Fruit fly (Drosophila melanogaster) whole organism, embryonic: Measurements from ENCODE around the gene Bcat.

Experiments
- CG1024 ChIP-seq: fragments of 200-800 bp; sonication (Bioruptor generic); IDR thresholded peaks from 2 replicates; pipeline ENCODE4 v1.3.6; 2022; ENCODE audit warnings: missing biosample characterization, missing genetic modification characterization
- CG10959 ChIP-seq: fragments of 200-800 bp; sonication (Bioruptor generic); IDR thresholded peaks from 2 replicates; pipeline ENCODE4 v1.3.6; 2022; ENCODE audit warnings: missing biosample characterization, missing genetic modification characterization
- CG11085 ChIP-seq: fragments of 200-800 bp; sonication (Bioruptor generic); IDR thresholded peaks from 2 replicates; pipeline ENCODE4 v1.3.6; 2022; ENCODE audit warnings: missing biosample characterization, missing genetic modification characterization
- CG12299 ChIP-seq: fragments of 200-800 bp; sonication (Bioruptor generic); optimal IDR thresholded peaks from 2 replicates; lab custom pipeline; 2018; ENCODE audit warnings: missing biosample characterization, mild to moderate bottlenecking, missing genetic modification characterization
- CG12769 ChIP-seq: fragments of 200-800 bp; sonication (Bioruptor generic); optimal IDR thresholded peaks from 2 replicates; lab custom pipeline; 2019; ENCODE audit warnings: missing biosample characterization, mild to moderate bottlenecking, missing genetic modification characterization, moderate library complexity
- CG1647 ChIP-seq: fragments of 200-800 bp; sonication (Bioruptor generic); optimal IDR thresholded peaks from 3 replicates; lab custom pipeline; 2016; ENCODE audit warnings: missing biosample characterization, missing genetic modification characterization
- CG17186 ChIP-seq: fragments of 200-800 bp; sonication (Bioruptor generic); optimal IDR thresholded peaks from 3 replicates; lab custom pipeline; 2017; ENCODE audit warnings: missing biosample characterization, missing genetic modification reagents, missing genetic modification characterization
- CG31365 ChIP-seq: fragments of 200-800 bp; sonication (Bioruptor generic); optimal IDR thresholded peaks from 2 replicates; lab custom pipeline; 2018; ENCODE audit warnings: missing biosample characterization, mild to moderate bottlenecking, missing genetic modification characterization
- CG4282 ChIP-seq: fragments of 200-800 bp; sonication (Bioruptor generic); optimal IDR thresholded peaks from 2 replicates; lab custom pipeline; 2016; ENCODE audit warnings: missing biosample characterization, missing genetic modification characterization
- CG4404 ChIP-seq: fragments of 200-800 bp; sonication (Bioruptor generic); IDR thresholded peaks from 2 replicates; pipeline ENCODE4 v1.3.6; 2022; ENCODE audit warnings: missing biosample characterization, missing genetic modification characterization
- CG7839 ChIP-seq: fragments of 200-800 bp; sonication (Bioruptor generic); optimal IDR thresholded peaks from 3 replicates; lab custom pipeline; 2018; ENCODE audit warnings: missing biosample characterization, mild to moderate bottlenecking, missing genetic modification characterization, moderate library complexity
- CG7928 ChIP-seq: fragments of 200-800 bp; sonication (Bioruptor generic); optimal IDR thresholded peaks from 2 replicates; lab custom pipeline; 2017; ENCODE audit warnings: missing biosample characterization, mild to moderate bottlenecking, missing genetic modification characterization
- Camta ChIP-seq: fragments of 200-800 bp; sonication (Bioruptor generic); optimal IDR thresholded peaks from 2 replicates; lab custom pipeline; 2016; ENCODE audit warnings: missing biosample characterization, missing genetic modification characterization
- D19A ChIP-seq: fragments of 200-800 bp; optimal IDR thresholded peaks from 3 replicates; lab custom pipeline; 2019; ENCODE audit warnings: missing biosample characterization, mild to moderate bottlenecking, missing genetic modification characterization, moderate library complexity
- Deaf1 ChIP-seq: fragments of 200-800 bp; optimal IDR thresholded peaks from 3 replicates; lab custom pipeline; 2019; ENCODE audit warnings: missing biosample characterization, mild to moderate bottlenecking, missing genetic modification characterization, moderate library complexity
- Dfd ChIP-seq, 2 experiments: fragments of >200 bp; optimal IDR thresholded peaks; 2 replicates each; lab custom pipeline; 2017; ENCODE audit warnings: missing biosample characterization in 2 of 2, missing genetic modification characterization in 2 of 2
- Dip2 ChIP-seq: fragments of 200-800 bp; sonication (Bioruptor generic); IDR thresholded peaks from 2 replicates; pipeline ENCODE4 v1.3.6; 2022; ENCODE audit warnings: missing biosample characterization, missing genetic modification characterization
- Hr39 ChIP-seq: fragments of >200 bp; optimal IDR thresholded peaks from 2 replicates; lab custom pipeline; 2017
- MBD-R2 ChIP-seq: fragments of 200-800 bp; sonication (Bioruptor generic); IDR thresholded peaks from 2 replicates; pipeline ENCODE4 v1.3.6; 2022; ENCODE audit warnings: missing biosample characterization, missing genetic modification characterization
- Med ChIP-seq: fragments of 200-800 bp; sonication (Bioruptor generic); peaks from one replicate; lab custom pipeline; 2016; ENCODE audit warnings: missing biosample characterization, missing genetic modification characterization, mild to moderate bottlenecking, inconsistent platforms, moderate library complexity
- Pdp1 ChIP-seq, 2 experiments: fragments of 200-800 bp; sonication (Bioruptor generic); optimal IDR thresholded peaks; 3 replicates each; lab custom pipeline; 2016; ENCODE audit warnings: missing biosample characterization in 2 of 2, missing genetic modification characterization in 2 of 2, mild to moderate bottlenecking in 1 of 2, moderate library complexity in 1 of 2
- Trl ChIP-seq, 3 experiments: fragments of >200 bp in 2 of 3; fragments of 200-800 bp in 1 of 3; sonication (Bioruptor generic) in 1 of 3; optimal IDR thresholded peaks; 2 replicates in 1 of 3; 3 replicates in 2 of 3; lab custom pipeline; 2016 to 2017; ENCODE audit warnings: missing biosample characterization in 1 of 3, missing genetic modification characterization in 1 of 3
- Usf ChIP-seq: fragments of 200-800 bp; sonication (Bioruptor generic); optimal IDR thresholded peaks from 2 replicates; lab custom pipeline; 2017; ENCODE audit warnings: missing genotype, missing biosample characterization, missing genetic modification characterization
- bab2 ChIP-seq: fragments of 200-800 bp; sonication (Bioruptor generic); optimal IDR thresholded peaks from 2 replicates; lab custom pipeline; 2016; ENCODE audit warnings: missing biosample characterization, missing genetic modification characterization
- bsh ChIP-seq, 2 experiments: fragments of 200-800 bp; sonication (Bioruptor generic); optimal IDR thresholded peaks; 2 replicates each; lab custom pipeline; 2017 to 2018; ENCODE audit warnings: mild to moderate bottlenecking in 2 of 2, missing biosample characterization in 2 of 2, missing genetic modification characterization in 2 of 2, moderate library complexity in 1 of 2
- cwo ChIP-seq: fragments of 200-800 bp; sonication (Bioruptor generic); optimal IDR thresholded peaks from 3 replicates; lab custom pipeline; 2017; ENCODE audit warnings: missing biosample characterization, missing genetic modification characterization, mild to moderate bottlenecking, moderate library complexity, missing genetic modification reagents
- danr ChIP-seq: fragments of 200-800 bp; sonication (Bioruptor generic); IDR thresholded peaks from 2 replicates; pipeline ENCODE4 v1.3.6; 2022; ENCODE audit warnings: missing biosample characterization, missing genetic modification characterization
- dm ChIP-seq: fragments of 200-800 bp; sonication (Bioruptor generic); optimal IDR thresholded peaks from 3 replicates; lab custom pipeline; 2016; ENCODE audit warnings: missing biosample characterization, missing genetic modification characterization
- dysf ChIP-seq: fragments of 200-800 bp; sonication (Bioruptor generic); IDR thresholded peaks from 3 replicates; pipeline ENCODE4 v1.3.6; 2022; ENCODE audit warnings: missing biosample characterization, missing genetic modification characterization
- esg ChIP-seq: fragments of 200-800 bp; sonication (Bioruptor generic); conservative IDR thresholded peaks from 2 replicates; pipeline ENCODE4 v1.3.6; 2022; ENCODE audit warnings: missing biosample characterization, missing genetic modification characterization
- eve ChIP-seq, 2 experiments: fragments of >200 bp; optimal IDR thresholded peaks; 2 replicates each; lab custom pipeline; 2017; ENCODE audit warnings: missing biosample characterization in 2 of 2, missing genetic modification characterization in 2 of 2
- grn ChIP-seq: fragments of 200-800 bp; sonication (Bioruptor generic); optimal IDR thresholded peaks from 3 replicates; lab custom pipeline; 2017; ENCODE audit warnings: missing biosample characterization, missing genetic modification characterization
- kah ChIP-seq: fragments of 200-800 bp; sonication (Bioruptor generic); optimal IDR thresholded peaks from 2 replicates; lab custom pipeline; 2018; ENCODE audit warnings: missing biosample characterization, mild to moderate bottlenecking, missing genetic modification characterization
- ken ChIP-seq: fragments of 200-800 bp; sonication (Bioruptor generic); IDR thresholded peaks from 3 replicates; pipeline ENCODE4 v1.3.6; 2022; ENCODE audit warnings: missing biosample characterization, missing genetic modification characterization
- lmd ChIP-seq: fragments of 200-800 bp; sonication (Bioruptor generic); IDR thresholded peaks from 2 replicates; pipeline ENCODE4 v1.3.6; 2022; ENCODE audit warnings: missing biosample characterization, missing genetic modification characterization
- lola ChIP-seq, 3 experiments: fragments of >200 bp in 2 of 3; fragments of 200-800 bp in 1 of 3; sonication (Bioruptor generic) in 1 of 3; optimal IDR thresholded peaks; 2 replicates each; lab custom pipeline; 2017 to 2019; ENCODE audit warnings: missing biosample characterization in 3 of 3, missing genetic modification characterization in 3 of 3, mild to moderate bottlenecking in 1 of 3, moderate library complexity in 1 of 3
- mld ChIP-seq: fragments of 200-800 bp; sonication (Bioruptor generic); IDR thresholded peaks from 3 replicates; pipeline ENCODE4 v1.3.6; 2022; ENCODE audit warnings: missing biosample characterization, missing genetic modification characterization; ENCODE audit not compliant: partially characterized antibody
- nom ChIP-seq: fragments of 200-800 bp; sonication (Bioruptor generic); optimal IDR thresholded peaks from 2 replicates; lab custom pipeline; 2017; ENCODE audit warnings: missing biosample characterization, missing genetic modification characterization, mild to moderate bottlenecking, moderate library complexity, missing genetic modification reagents
- pros ChIP-seq: fragments of 200-800 bp; sonication (Bioruptor generic); optimal IDR thresholded peaks from 3 replicates; lab custom pipeline; 2019; ENCODE audit warnings: missing biosample characterization, mild to moderate bottlenecking, missing genetic modification characterization, moderate library complexity
- ro ChIP-seq: fragments of 200-800 bp; sonication (Bioruptor generic); IDR thresholded peaks from 2 replicates; pipeline ENCODE4 v1.3.6; 2022; ENCODE audit warnings: missing biosample characterization, missing genetic modification characterization
- scrt ChIP-seq: fragments of 200-800 bp; sonication (Bioruptor generic); optimal IDR thresholded peaks from 2 replicates; lab custom pipeline; 2018; ENCODE audit warnings: missing biosample characterization, mild to moderate bottlenecking, missing genetic modification characterization, moderate library complexity
- sens ChIP-seq: fragments of 200-800 bp; sonication (Bioruptor generic); peaks from one replicate; lab custom pipeline; 2016; ENCODE audit warnings: missing biosample characterization, missing genetic modification characterization
- sna ChIP-seq: fragments of 200-800 bp; sonication (Bioruptor generic); IDR thresholded peaks from 2 replicates; pipeline ENCODE4 v1.3.6; 2022; ENCODE audit warnings: missing biosample characterization, missing genetic modification characterization; ENCODE audit not compliant: partially characterized antibody
- wdn ChIP-seq: fragments of 200-800 bp; sonication (Bioruptor generic); IDR thresholded peaks from 2 replicates; pipeline ENCODE4 v1.3.6; 2022; ENCODE audit warnings: missing biosample characterization, missing genetic modification characterization
- zfh1 ChIP-seq: fragments of 200-800 bp; sonication (Bioruptor generic); IDR thresholded peaks from 3 replicates; pipeline ENCODE4 v1.3.6; 2022; ENCODE audit warnings: missing biosample characterization, missing genetic modification characterization

Bcat gene

dm6 chrX:13407673-13408072, 11.0 kb downstream of the Bcat start:
- TF ChIP-seq kah (peak; percentile 20), Hr39 (lab: Kevin White, UChicago) (no peak), cwo (GFP tag; lab: Kevin White, UChicago) (peak; percentile 52), grn (peak; percentile 18), CG12769 (tag; lab: Kevin White, UChicago) (peak; percentile 33)

- TF ChIP-seq sens (GFP tag; lab: Kevin White, UChicago) (peak; percentile 35), CG31365 (tag; lab: Kevin White, UChicago) (no peak), zfh1 (GFP tag; lab: Robert Waterston, UW) (no peak), esg (no peak), pros (GFP tag; lab: Kevin White, UChicago) (no peak), Med (GFP tag; lab: Kevin White, UChicago) (peak; percentile 4)
Observed at dm6 chrX:13410887-13411286, 14.2 kb downstream of the Bcat start.

- TF ChIP-seq Trl (optimal IDR thresholded peaks at IDR 0.05; lab: Kevin White, UChicago) = peak; percentile 32 to 41
- TF ChIP-seq Trl (GFP tag; optimal IDR thresholded peaks at IDR 0.05; lab: Kevin White, UChicago) = no peak
- 0 out of 3 replicates have a peak, but pooled peaks have one; percentile 40 for TF ChIP-seq mld
- TF ChIP-seq Pdp1 (GFP tag; optimal IDR thresholded peaks at IDR 0.05; lab: Kevin White, UChicago) = peak in 1 of 2 experiments; percentile 55
- no peak for TF ChIP-seq wdn (GFP tag; lab: Robert Waterston, UW)
- TF ChIP-seq dysf (GFP tag; lab: Robert Waterston, UW) = 0 out of 3 replicates have a peak, but pooled peaks have one; percentile 17
- peak; percentile 79 for TF ChIP-seq D19A (tag; lab: Kevin White, UChicago)
- TF ChIP-seq sna = no peak
- TF ChIP-seq nom = peak; percentile 10
Observed at dm6 chrX:13411376-13411973, 14.8 kb downstream of the Bcat start.

dm6 chrX:13412941-13413613, 16.4 kb downstream of the Bcat start, which contains the start of the genes CG1998 and Set2:
TSS of gene CG1998 (minus strand) at chrX:13413074.
TSS of gene Set2 (plus strand) at chrX:13413242.
- TF ChIP-seq scrt (GFP tag; lab: Kevin White, UChicago) (no peak), CG4404 (GFP tag; lab: Robert Waterston, UW) (no peak), lola (GFP tag; optimal IDR thresholded peaks at IDR 0.05; lab: Kevin White, UChicago) (no peak), CG1647 (GFP tag; lab: Kevin White, UChicago) (no peak), CG10959 (no peak), Camta (GFP tag; lab: Kevin White, UChicago) (no peak), Deaf1 (tag; lab: Kevin White, UChicago) (peak; percentile 45), sna (no peak), bsh (GFP tag; optimal IDR thresholded peaks at IDR 0.05; lab: Kevin White, UChicago) (no peak), ro (GFP tag; lab: Robert Waterston, UW) (no peak), dm (GFP tag; lab: Kevin White, UChicago) (peak; percentile 44), Usf (GFP tag; lab: Kevin White, UChicago) (no peak), kah (no peak), CG17186 (GFP tag; lab: Kevin White, UChicago) (peak; percentile 68), CG7839 (tag; lab: Kevin White, UChicago) (no peak), CG4282 (GFP tag; lab: Kevin White, UChicago) (no peak), Dfd (GFP tag; optimal IDR thresholded peaks at IDR 0.05; lab: Kevin White, UChicago) (no peak), Dip2 (GFP tag; lab: Robert Waterston, UW) (no peak), ken (GFP tag; lab: Robert Waterston, UW) (peak; percentile 57; the same call in 2 of the 3 replicates), bab2 (no peak), CG11085 (GFP tag; lab: Robert Waterston, UW) (no peak), MBD-R2 (GFP tag; lab: Robert Waterston, UW) (peak; percentile 90), CG12299 (no peak), CG1024 (GFP tag; lab: Robert Waterston, UW) (no peak), lmd (no peak; the same call in 1 of the 2 replicates), CG7928 (no peak), danr (GFP tag; lab: Robert Waterston, UW) (no peak), eve (GFP tag; optimal IDR thresholded peaks at IDR 0.05; lab: Kevin White, UChicago) (no peak)
